Fruit fly (Drosophila melanogaster): ENCODE results near the gene CG1265.

The CG1265 gene

DNA sequence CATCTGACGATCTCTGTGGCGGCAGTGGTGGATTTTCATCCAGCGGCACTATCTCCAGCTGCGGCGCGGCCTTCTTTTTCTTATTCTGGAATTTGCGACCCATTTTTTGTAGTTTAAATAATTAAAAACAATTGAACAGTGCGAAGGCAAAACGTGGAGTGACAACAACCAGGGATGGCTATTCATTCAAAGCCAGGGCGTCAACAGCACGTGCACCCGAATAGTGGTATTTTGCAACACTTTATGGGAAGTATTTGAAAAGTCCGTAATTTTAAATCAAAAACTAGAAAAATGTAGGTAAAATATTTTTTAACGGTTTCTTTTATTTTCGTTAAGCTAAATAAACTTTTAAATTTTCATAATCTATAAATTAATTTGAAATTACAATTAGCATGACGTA lies 28.1 kb downstream of the CG1265 start, which contains the start of gene CG11583 (continued):
- TF ChIP-seq Taf1 (GFP tag; IDR thresholded peaks at IDR 0.05) (no peak), CG4282 (GFP tag; optimal IDR thresholded peaks at IDR 0.05) (peak; percentile 18), CG5245 (GFP tag; optimal IDR thresholded peaks at IDR 0.05) (peak; percentile 15), Fer1 (GFP tag; optimal IDR thresholded peaks at IDR 0.05) (peak; percentile 42), Bdp1 (GFP tag; optimal IDR thresholded peaks at IDR 0.05) (no peak), chn (GFP tag; optimal IDR thresholded peaks at IDR 0.05) (peak; percentile 38), CG14441 (GFP tag; IDR thresholded peaks at IDR 0.05) (no peak), sc (optimal IDR thresholded peaks at IDR 0.05) (no peak), sc (GFP tag; optimal IDR thresholded peaks at IDR 0.05) (no peak), amos (GFP tag; IDR thresholded peaks at IDR 0.05; ENCODE audit: partially characterized antibody) (peak; percentile 14; the same call in 1 of the 2 replicates), vnd (GFP tag; IDR thresholded peaks at IDR 0.05; ENCODE audit: partially characterized antibody) (no peak), Hr51 (GFP tag; optimal IDR thresholded peaks at IDR 0.05) (peak in 1 of 2 experiments; percentile 32), Xbp1 (GFP tag; optimal IDR thresholded peaks at IDR 0.05) (peak; percentile 64), dm (GFP tag; optimal IDR thresholded peaks at IDR 0.05) (peak; percentile 99), chif (GFP tag; optimal IDR thresholded peaks at IDR 0.05) (peak; percentile 21 to 38), HHEX (GFP tag; optimal IDR thresholded peaks at IDR 0.05) (peak; percentile 18), psq (GFP tag; optimal IDR thresholded peaks at IDR 0.05) (peak; percentile 3), E2f2 (GFP tag; IDR thresholded peaks at IDR 0.05) (peak; percentile 81), sima (GFP tag; optimal IDR thresholded peaks at IDR 0.05) (no peak), CHES-1-like (GFP tag; optimal IDR thresholded peaks at IDR 0.05) (peak; percentile 60), Opbp (GFP tag; IDR thresholded peaks at IDR 0.05; ENCODE audit: partially characterized antibody) (0 out of 3 replicates have a peak, but pooled peaks have one; percentile 14), CG9876 (GFP tag; optimal IDR thresholded peaks at IDR 0.05) (peak; percentile 4), nerfin-2 (GFP tag; IDR thresholded peaks at IDR 0.05; ENCODE audit: partially characterized antibody) (no peak), twi (tag; optimal IDR thresholded peaks at IDR 0.05) (peak; percentile 30), CG2712 (tag; optimal IDR thresholded peaks at IDR 0.05) (peak; percentile 43), maf-S (GFP tag; optimal IDR thresholded peaks at IDR 0.05) (peak; percentile 34), toy (GFP tag; IDR thresholded peaks at IDR 0.05) (no peak), gfzf (GFP tag; optimal IDR thresholded peaks at IDR 0.05) (peak; percentile 32), Oaz (GFP tag; IDR thresholded peaks at IDR 0.05) (no peak), CG12659 (GFP tag; optimal IDR thresholded peaks at IDR 0.05) (peak; percentile 63), chinmo (GFP tag; IDR thresholded peaks at IDR 0.05; ENCODE audit: partially characterized antibody) (no peak), CG3847 (GFP tag; IDR thresholded peaks at IDR 0.05) (peak; percentile 68), bcd (GFP tag; optimal IDR thresholded peaks at IDR 0.05) (peak; percentile 31), dpn (GFP tag; optimal IDR thresholded peaks at IDR 0.05) (peak; percentile 48 to 62), CG6254 (GFP tag; optimal IDR thresholded peaks at IDR 0.05) (no peak), Sin3A (optimal IDR thresholded peaks at IDR 0.05) (peak; percentile 33), CG16779 (GFP tag; IDR thresholded peaks at IDR 0.05) (0 out of 2 replicates have a peak, but pooled peaks have one; percentile 2), CG7372 (GFP tag; IDR thresholded peaks at IDR 0.05) (no peak), CG18476 (GFP tag; optimal IDR thresholded peaks at IDR 0.05) (no peak), CG8924 (tag; optimal IDR thresholded peaks at IDR 0.05) (peak; percentile 21), CG9932 (GFP tag; IDR thresholded peaks at IDR 0.05) (peak; percentile 61), CG18011 (GFP tag; optimal IDR thresholded peaks at IDR 0.05) (no peak), CG4617 (GFP tag; optimal IDR thresholded peaks at IDR 0.05; ENCODE audit: borderline replicate concordance) (peak; percentile 61), CG3281 (GFP tag; optimal IDR thresholded peaks at IDR 0.05) (peak; percentile 86), CG17186 (GFP tag; optimal IDR thresholded peaks at IDR 0.05) (peak; percentile 62), CG12942 (GFP tag; optimal IDR thresholded peaks at IDR 0.05) (peak; percentile 24), kni (GFP tag; optimal IDR thresholded peaks at IDR 0.05) (no peak), fd96Cb (tag; optimal IDR thresholded peaks at IDR 0.05) (no peak), corto (GFP tag; optimal IDR thresholded peaks at IDR 0.05) (no peak), CG10654 (GFP tag; optimal IDR thresholded peaks at IDR 0.05) (no peak), ind (GFP tag; optimal IDR thresholded peaks at IDR 0.05) (peak; percentile 36)
